Worm (Caenorhabditis elegans) whole organism, late embryonic: Measurements from ENCODE around the gene fbxa-152.
"Not testable (repeated sequence)": the region's sequence is repeated elsewhere in the genome, so short reads cannot be mapped to it uniquely, and the experiment has no call there.

Experiments used
- K02D7.2 ChIP-seq: sonication (generic microtip); optimal IDR thresholded peaks from 2 replicates; lab custom pipeline; 2017; ENCODE audit warnings: mild to moderate bottlenecking, missing genetic modification characterization, missing compliant biosample characterization
- Y22D7AL.16 ChIP-seq: sonication (generic microtip); optimal IDR thresholded peaks from 2 replicates; lab custom pipeline; 2016; ENCODE audit warnings: missing genetic modification characterization, missing compliant biosample characterization
- ama-1 ChIP-seq: fragments of 150-350 bp; optimal IDR thresholded peaks from 2 replicates; lab custom pipeline; 2014
- ceh-14 ChIP-seq: sonication (generic microtip); optimal IDR thresholded peaks from 2 replicates; lab custom pipeline; 2016; ENCODE audit warnings: missing genotype, missing genetic modification characterization, missing compliant biosample characterization
- ceh-18 ChIP-seq: sonication (generic microtip); optimal IDR thresholded peaks from 2 replicates; lab custom pipeline; 2016; ENCODE audit warnings: missing genetic modification characterization, missing compliant biosample characterization
- ceh-30 ChIP-seq: fragments of 150-350 bp; optimal IDR thresholded peaks from 2 replicates; lab custom pipeline; 2014; ENCODE audit warnings: missing biosample characterization, missing genetic modification characterization
- ceh-34 ChIP-seq: sonication (generic microtip); optimal IDR thresholded peaks from 2 replicates; lab custom pipeline; 2016; ENCODE audit warnings: mild to moderate bottlenecking, missing genetic modification characterization, missing compliant biosample characterization
- ceh-9 ChIP-seq: sonication (generic microtip); optimal IDR thresholded peaks from 2 replicates; lab custom pipeline; 2016; ENCODE audit warnings: mild to moderate bottlenecking, missing genetic modification characterization, inconsistent platforms, missing compliant biosample characterization
- dmd-4 ChIP-seq: sonication (generic microtip); optimal IDR thresholded peaks from 2 replicates; lab custom pipeline; 2016; ENCODE audit warnings: borderline replicate concordance, missing genetic modification characterization, missing compliant biosample characterization
- elt-2 ChIP-seq: sonication (generic microtip); optimal IDR thresholded peaks from 2 replicates; lab custom pipeline; 2016; ENCODE audit warnings: missing genetic modification reagents, missing genetic modification characterization, missing compliant biosample characterization
- ets-4 ChIP-seq: sonication (generic microtip); optimal IDR thresholded peaks from 2 replicates; lab custom pipeline; 2016; ENCODE audit warnings: missing genetic modification characterization, missing compliant biosample characterization
- eyg-1 ChIP-seq: sonication (generic microtip); optimal IDR thresholded peaks from 2 replicates; lab custom pipeline; 2016; ENCODE audit warnings: missing genotype, missing genetic modification characterization, missing compliant biosample characterization
- gmeb-2 ChIP-seq: sonication (generic microtip); optimal IDR thresholded peaks from 2 replicates; lab custom pipeline; 2016; ENCODE audit warnings: missing genetic modification characterization, inconsistent platforms, missing compliant biosample characterization
- hlh-8 ChIP-seq: sonication (generic microtip); optimal IDR thresholded peaks from 2 replicates; lab custom pipeline; 2016; ENCODE audit warnings: missing genotype, missing genetic modification characterization, missing compliant biosample characterization
- lim-6 ChIP-seq: sonication (generic microtip); optimal IDR thresholded peaks from 2 replicates; lab custom pipeline; 2016; ENCODE audit warnings: missing genetic modification characterization, missing compliant biosample characterization
- nfya-1 ChIP-seq: sonication (generic microtip); optimal IDR thresholded peaks from 2 replicates; lab custom pipeline; 2017; ENCODE audit warnings: missing genetic modification characterization, mild to moderate bottlenecking, missing compliant biosample characterization, antibody characterized with exemption, moderate library complexity
- pat-9 ChIP-seq: fragments of 200-800 bp; sonication (Bioruptor generic); optimal IDR thresholded peaks from 2 replicates; lab custom pipeline; 2018; ENCODE audit warnings: mild to moderate bottlenecking, missing genetic modification characterization, moderate library complexity, missing compliant biosample characterization
- pha-2 ChIP-seq: sonication (generic microtip); optimal IDR thresholded peaks from 2 replicates; lab custom pipeline; 2017; ENCODE audit warnings: mild to moderate bottlenecking, missing genetic modification characterization, missing compliant biosample characterization
- ref-2 ChIP-seq: sonication (generic microtip); optimal IDR thresholded peaks from 2 replicates; lab custom pipeline; 2016; ENCODE audit warnings: missing genetic modification characterization, missing compliant biosample characterization
- sdc-2 ChIP-seq: sonication (generic microtip); optimal IDR thresholded peaks from 2 replicates; lab custom pipeline; 2016; ENCODE audit warnings: missing genotype, missing genetic modification characterization, missing compliant biosample characterization
- sox-4 ChIP-seq: sonication (generic microtip); optimal IDR thresholded peaks from 2 replicates; lab custom pipeline; 2017; ENCODE audit warnings: mild to moderate bottlenecking, missing genetic modification characterization, inconsistent platforms, missing compliant biosample characterization
- syd-9 ChIP-seq: sonication (generic microtip); optimal IDR thresholded peaks from 2 replicates; lab custom pipeline; 2016; ENCODE audit warnings: mild to moderate bottlenecking, missing genetic modification characterization, moderate library complexity, missing compliant biosample characterization
- tbx-2 ChIP-seq: sonication (generic microtip); optimal IDR thresholded peaks from 2 replicates; lab custom pipeline; 2016; ENCODE audit warnings: missing genetic modification characterization, missing compliant biosample characterization
- ttx-3 ChIP-seq: sonication (generic microtip); optimal IDR thresholded peaks from 2 replicates; lab custom pipeline; 2016; ENCODE audit warnings: missing genetic modification reagents, missing genetic modification characterization, missing compliant biosample characterization
- unc-3 ChIP-seq, 2 experiments: fragments of 200-800 bp in 1 of 2; sonication (Bioruptor generic) in 1 of 2; sonication (generic microtip) in 1 of 2; conservative IDR thresholded peaks in 1 of 2; optimal IDR thresholded peaks in 1 of 2; 2 replicates each; pipeline versions ENCODE4 v1.3.6 to Lab custom; 2016 to 2022; ENCODE audit warnings: missing compliant biosample characterization in 2 of 2, missing genetic modification characterization in 2 of 2, missing genetic modification reagents in 1 of 2
- unc-86 ChIP-seq: sonication (generic microtip); optimal IDR thresholded peaks from 2 replicates; lab custom pipeline; 2016; ENCODE audit warnings: missing genetic modification characterization, missing compliant biosample characterization
- zip-5 ChIP-seq: sonication (generic microtip); optimal IDR thresholded peaks from 2 replicates; lab custom pipeline; 2016; ENCODE audit warnings: missing genetic modification characterization, missing compliant biosample characterization

fbxa-152 gene

DNA sequence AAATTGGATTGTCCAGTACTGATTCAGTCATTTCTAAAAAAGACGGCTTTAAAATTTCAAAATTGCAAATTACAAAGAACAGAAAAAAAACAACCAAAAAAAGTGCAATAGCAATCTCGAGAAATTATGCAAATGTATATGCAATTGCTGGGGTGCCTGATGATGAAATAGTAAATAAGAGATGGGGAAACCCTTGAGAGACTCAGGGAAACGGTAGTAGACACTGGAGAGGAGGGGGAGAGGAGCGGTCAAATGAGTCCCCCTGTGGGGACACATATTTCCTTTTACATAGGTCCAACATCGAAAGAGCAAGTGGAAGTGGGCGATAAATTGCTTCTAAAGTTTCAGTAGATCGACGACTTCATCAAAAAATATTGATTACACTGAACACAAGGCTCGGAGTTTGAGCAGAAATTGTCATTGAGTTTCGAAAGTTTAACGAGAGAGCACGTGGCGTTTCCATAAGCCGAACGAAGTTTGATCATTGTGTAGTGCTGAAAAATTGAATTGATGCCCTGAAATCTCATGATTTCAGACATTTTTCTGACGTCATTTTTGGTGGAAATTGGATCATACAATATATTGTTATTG, 8.3 kb upstream of the fbxa-152 start, which contains the start of the genes fbxa-153 and str-12 (continued):
- TF ChIP-seq ref-2 (peak; percentile 56), K02D7.2 (tag; lab: Kevin White, UChicago) (no peak), pha-2 (tag; lab: Kevin White, UChicago) (peak; percentile 23)

DNA sequence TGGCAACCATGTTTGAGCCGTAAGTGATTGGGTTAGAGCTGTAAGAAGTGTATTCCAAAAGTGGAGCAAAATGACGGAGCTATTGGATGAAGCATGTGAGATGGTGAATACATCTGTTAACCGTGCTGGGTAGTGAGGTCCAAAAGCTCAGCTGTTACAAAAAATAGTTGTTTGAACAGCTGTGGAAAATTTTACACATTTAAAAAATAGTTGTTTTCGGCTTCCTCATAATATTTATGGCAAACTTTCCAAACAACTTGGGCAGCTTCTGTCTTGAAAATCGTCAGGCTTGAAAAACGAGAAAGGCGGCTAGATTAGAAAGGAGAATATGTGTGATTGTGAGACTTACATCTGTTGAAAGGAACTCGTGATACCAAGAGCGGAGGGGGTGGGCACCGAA, 2.9 kb upstream of the fbxa-152 start, which contains the start of gene fbxa-154:
Gene fbxa-154 (minus strand): TSS at position 101 of the 400 bp plus-strand sequence.
- TF ChIP-seq ets-4 (tag; lab: Kevin White, UChicago): no peak

DNA sequence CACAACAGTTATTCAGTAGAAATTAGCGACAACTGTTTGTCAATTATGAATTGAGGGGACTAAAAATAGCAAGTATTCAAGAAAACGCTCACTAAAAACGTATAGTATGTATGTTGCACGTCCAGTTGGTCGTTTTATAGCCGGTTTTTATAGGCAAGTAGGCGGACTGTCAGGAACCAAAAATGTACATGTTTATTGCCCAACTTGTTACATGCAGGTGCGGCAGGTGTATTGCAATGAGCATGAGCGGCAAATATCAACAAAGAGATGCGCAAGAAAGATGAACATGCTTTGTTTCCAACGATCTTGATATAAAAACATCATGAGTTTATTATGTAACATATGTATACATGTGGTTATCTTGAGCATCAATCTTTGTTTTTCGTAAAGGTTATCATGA, 2.4 kb downstream of the fbxa-152 start, which contains the start of gene B0391.14:
Gene B0391.14 (minus strand): TSS at position 101 of the 400 bp plus-strand sequence.
- TF ChIP-seq eyg-1; ceh-18 (tag; lab: Kevin White, UChicago); ceh-14: not testable (repeated sequence)

DNA sequence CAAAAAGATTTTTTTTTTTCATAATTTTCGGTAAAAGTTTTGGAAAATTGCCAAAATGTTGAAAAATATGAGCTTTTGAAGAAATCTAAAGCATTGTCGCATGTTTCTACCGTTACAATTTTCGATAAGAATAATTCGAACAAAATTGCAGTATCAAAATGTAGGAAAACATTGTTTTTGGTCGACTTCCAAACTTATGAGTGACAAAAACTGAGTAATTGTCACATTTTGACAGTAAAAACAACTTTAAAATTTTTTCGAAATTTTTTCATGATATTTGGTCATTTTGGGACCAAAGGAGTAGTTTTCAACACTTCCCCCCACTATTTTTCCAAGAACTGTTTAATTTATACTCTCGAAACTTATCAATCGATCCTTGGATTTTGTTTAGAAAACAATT, 7.6 kb downstream of the fbxa-152 start, which contains the start of gene fbxa-139:
Gene fbxa-139 (minus strand): TSS at position 101 of the 400 bp plus-strand sequence.
- no peak for TF ChIP-seq ceh-9
- no peak for TF ChIP-seq lim-6
- no peak for TF ChIP-seq syd-9
- TF ChIP-seq ttx-3: no peak
- no peak for TF ChIP-seq ceh-30 (tag; lab: Kevin White, UChicago)
- TF ChIP-seq tbx-2 (tag; lab: Kevin White, UChicago): no peak
- TF ChIP-seq Y22D7AL.16: no peak
- TF ChIP-seq ama-1: no peak
- TF ChIP-seq pat-9 (tag; lab: Kevin White, UChicago): no peak
- TF ChIP-seq ceh-18 (tag; lab: Kevin White, UChicago): no peak
- no peak for TF ChIP-seq sox-4 (tag; lab: Kevin White, UChicago)
- TF ChIP-seq ceh-34 (tag; lab: Kevin White, UChicago): no peak
- no peak for TF ChIP-seq elt-2 (tag; lab: Kevin White, UChicago)

DNA sequence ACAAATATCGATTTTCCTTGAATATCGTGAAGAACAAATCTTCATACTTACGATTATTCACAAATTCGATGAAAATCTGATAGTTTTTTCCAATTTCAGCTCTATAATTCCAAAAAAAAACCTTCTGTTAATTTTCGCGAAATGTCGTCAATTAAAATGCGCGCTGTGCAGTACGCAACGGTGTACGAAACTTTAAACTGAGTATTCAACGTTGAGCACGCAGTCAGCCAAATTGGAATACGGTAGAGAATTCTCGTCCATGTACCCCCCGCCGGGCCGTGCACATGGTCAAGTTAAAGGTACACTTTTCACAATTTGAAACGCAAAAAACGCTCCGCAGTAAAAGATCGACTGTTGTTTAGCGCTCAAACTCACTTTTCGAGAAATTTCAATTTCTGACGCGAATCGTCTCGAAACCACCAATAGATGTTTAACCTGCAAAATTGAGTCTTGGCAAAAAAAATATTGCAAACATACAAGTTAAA, 11.9 kb downstream of the fbxa-152 start, which contains the start of gene F28F8.7:
Gene F28F8.7 (minus strand): TSS at position 435 of the 485 bp plus-strand sequence.
- TF ChIP-seq ref-2: peak; percentile 29

DNA sequence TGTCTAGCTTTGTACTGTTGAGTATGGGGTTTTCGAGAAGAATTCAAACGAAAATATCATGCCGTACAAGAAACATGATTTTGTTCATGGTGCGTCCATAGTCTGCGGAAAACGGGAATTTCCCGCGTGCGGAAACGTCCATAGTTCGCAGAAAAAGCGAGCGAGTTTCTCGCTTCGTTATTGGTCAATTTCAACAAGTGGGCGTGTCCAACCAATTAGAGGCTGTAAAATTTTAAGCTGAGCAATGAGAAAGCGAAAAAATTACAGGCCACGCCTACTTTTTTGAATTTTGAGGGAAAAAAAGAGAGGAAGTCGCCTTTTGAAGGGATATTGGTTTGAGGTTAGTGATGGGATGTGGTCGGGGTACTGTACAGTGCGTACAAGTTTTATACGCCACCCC, 20.7 kb downstream of the fbxa-152 start:
- peak; percentile 30 for TF ChIP-seq nfya-1 (tag; lab: Kevin White, UChicago)

DNA sequence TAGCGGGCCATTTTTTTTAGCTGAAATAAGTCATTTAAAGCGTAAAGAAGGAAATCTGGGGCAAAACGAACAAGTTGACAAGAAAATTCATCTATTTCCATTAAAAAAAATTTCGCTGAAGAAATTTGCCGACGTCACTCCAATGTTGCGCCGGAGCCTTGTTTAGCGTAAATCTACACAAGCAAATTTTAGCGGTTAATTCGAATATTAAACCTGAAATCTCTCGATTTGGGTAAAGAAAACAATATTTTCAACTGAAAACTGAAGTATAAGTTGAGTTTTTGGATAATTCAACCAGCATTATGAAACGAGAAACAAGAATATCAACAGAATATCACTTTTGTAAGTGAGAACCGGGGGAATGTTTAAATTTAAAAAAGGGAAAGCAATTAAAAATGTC, 23.8 kb downstream of the fbxa-152 start, which contains the start of gene F28F8.9:
Gene F28F8.9 (minus strand): TSS at position 288 of the 400 bp plus-strand sequence.
- TF ChIP-seq unc-3 (GFP tag; conservative IDR thresholded peaks at IDR 0.05; lab: Robert Waterston, UW): no peak
- no peak for TF ChIP-seq unc-3 (tag; optimal IDR thresholded peaks at IDR 0.05; lab: Kevin White, UChicago)
- TF ChIP-seq nfya-1 (tag; lab: Kevin White, UChicago): peak; percentile 31

DNA sequence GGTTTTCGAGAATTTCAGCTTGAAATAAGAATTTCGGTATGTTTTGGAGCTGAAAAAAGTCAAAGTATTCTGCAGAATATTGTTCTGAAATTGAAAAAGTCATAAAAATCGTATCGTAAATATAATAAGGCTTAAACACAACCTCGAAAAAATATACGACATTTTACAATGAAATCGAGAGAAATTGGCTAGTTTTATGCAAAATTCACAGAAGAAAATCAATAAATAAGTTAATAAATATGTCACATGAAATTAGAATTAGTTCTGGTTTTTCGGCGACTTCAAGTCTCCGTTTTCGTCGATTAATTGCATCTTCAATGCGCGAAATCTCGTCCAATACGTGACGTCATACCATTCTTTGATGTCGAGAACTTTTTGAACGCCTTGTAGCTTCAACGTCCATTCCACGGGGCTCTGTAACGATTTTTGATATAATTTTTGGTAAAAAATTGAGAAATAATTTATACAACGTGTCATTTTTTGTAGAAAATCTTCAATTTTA, 24.7 kb downstream of the fbxa-152 start, which contains the start of gene atx-3:
Gene atx-3 (minus strand): TSS at position 51 of the 502 bp plus-strand sequence.
- TF ChIP-seq unc-86 (tag; lab: Kevin White, UChicago): no peak
- TF ChIP-seq dmd-4 (tag; lab: Kevin White, UChicago): no peak
- no peak for TF ChIP-seq lim-6
- TF ChIP-seq zip-5 (tag; lab: Kevin White, UChicago): no peak
- no peak for TF ChIP-seq ref-2
- TF ChIP-seq gmeb-2 (tag; lab: Kevin White, UChicago): no peak
- TF ChIP-seq hlh-8 (tag; lab: Kevin White, UChicago): no peak
- no peak for TF ChIP-seq ceh-9
- TF ChIP-seq sdc-2 (tag; lab: Kevin White, UChicago): no peak
